3 worm cellular contexts compared by ENCODE assay signal in genomic region chrIV:10933062-10933552, ce11.
TF ChIP-seq lines count a peak whose summit lies in the region.

Gene dnc-1 (minus strand): TSS chrIV:10933203.
Gene lsm-7 (plus strand): TSS chrIV:10933502.

TF ChIP-seq in whole organism, L2 larva, 48 proteins besides CTCF, POLR2A, EP300 and RAD21 (continued from another document):
- TF ChIP-seq ceh-82 (tag; optimal IDR thresholded peaks at IDR 0.05; lab: Kevin White, UChicago) (no peak), nhr-21 (tag; optimal IDR thresholded peaks at IDR 0.05; lab: Kevin White, UChicago) (no peak), nhr-77 (tag; optimal IDR thresholded peaks at IDR 0.05; lab: Kevin White, UChicago) (no peak), elt-3 (tag; optimal IDR thresholded peaks at IDR 0.05; lab: Kevin White, UChicago) (no peak), nhr-25 (tag; optimal IDR thresholded peaks at IDR 0.05; lab: Kevin White, UChicago) (peak; percentile 75), dmd-4 (tag; optimal IDR thresholded peaks at IDR 0.05; lab: Kevin White, UChicago) (no peak), alr-1 (tag; optimal IDR thresholded peaks at IDR 0.05; lab: Kevin White, UChicago) (no peak), F13H6.1 (tag; optimal IDR thresholded peaks at IDR 0.05; lab: Kevin White, UChicago) (peak; percentile 59), sem-4 (tag; optimal IDR thresholded peaks at IDR 0.05; lab: Kevin White, UChicago) (peak; percentile 58), unc-55 (GFP tag; optimal IDR thresholded peaks at IDR 0.05; lab: Kevin White, UChicago) (peak; percentile 95), ztf-11 (tag; optimal IDR thresholded peaks at IDR 0.05; lab: Kevin White, UChicago) (no peak), ceh-16 (tag; optimal IDR thresholded peaks at IDR 0.05; lab: Kevin White, UChicago) (no peak), snpc-4 (tag; optimal IDR thresholded peaks at IDR 0.05; lab: Kevin White, UChicago) (peak; percentile 28), mbf-1 (tag; optimal IDR thresholded peaks at IDR 0.05; lab: Kevin White, UChicago) (no peak), Y55F3AM.14 (GFP tag; optimal IDR thresholded peaks at IDR 0.05; lab: Kevin White, UChicago) (no peak), skn-1 (tag; optimal IDR thresholded peaks at IDR 0.05; lab: Kevin White, UChicago) (no peak), mab-5 (tag; optimal IDR thresholded peaks at IDR 0.05; lab: Kevin White, UChicago) (peak; percentile 55), aly-2 (tag; optimal IDR thresholded peaks at IDR 0.05; lab: Kevin White, UChicago) (no peak), nhr-237 (tag; optimal IDR thresholded peaks at IDR 0.05; lab: Kevin White, UChicago) (no peak), C34F6.9 (tag; optimal IDR thresholded peaks at IDR 0.05; lab: Kevin White, UChicago) (peak; percentile 95), ztf-1 (GFP tag; conservative IDR thresholded peaks at IDR 0.05; lab: Robert Waterston, UW) (no peak), crh-2 (tag; optimal IDR thresholded peaks at IDR 0.05; lab: Kevin White, UChicago) (peak; percentile 77), nhr-23 (tag; optimal IDR thresholded peaks at IDR 0.05; lab: Kevin White, UChicago) (no peak), lsy-2 (tag; optimal IDR thresholded peaks at IDR 0.05; lab: Kevin White, UChicago) (peak; percentile 47 to 87), lin-13 (GFP tag; optimal IDR thresholded peaks at IDR 0.05; lab: Kevin White, UChicago) (peak; percentile 54)

TF ChIP-seq in whole organism, L4 larva, 104 proteins besides CTCF, POLR2A, EP300 and RAD21 (continued from another document):
- TF ChIP-seq lsy-2 (tag; optimal IDR thresholded peaks at IDR 0.05; lab: Kevin White, UChicago) (peak in 1 of 2 experiments; percentile 91), mdt-29 (GFP tag; IDR thresholded peaks at IDR 0.05; lab: Robert Waterston, UW) (peak; percentile 25; the same call in 1 of the 2 replicates), F49E8.2 (tag; optimal IDR thresholded peaks at IDR 0.05; lab: Kevin White, UChicago; ENCODE audit: borderline replicate concordance) (no peak), ctbp-1 (GFP tag; IDR thresholded peaks at IDR 0.05; lab: Robert Waterston, UW) (peak; percentile 65; the same call in 1 of the 2 replicates), mes-2 (tag; optimal IDR thresholded peaks at IDR 0.05; lab: Kevin White, UChicago; ENCODE audit: poor library complexity, severe bottlenecking) (peak; percentile 80), ceh-44 (GFP tag; IDR thresholded peaks at IDR 0.05; lab: Robert Waterston, UW) (peak; percentile 79), nhr-6 (tag; optimal IDR thresholded peaks at IDR 0.05; lab: Kevin White, UChicago) (peak; percentile 65), nhr-25 (tag; optimal IDR thresholded peaks at IDR 0.05; lab: Kevin White, UChicago; ENCODE audit: borderline replicate concordance, insufficient read depth) (peak; percentile 2), unc-39 (tag; optimal IDR thresholded peaks at IDR 0.05; lab: Kevin White, UChicago) (no peak), sdz-12 (GFP tag; optimal IDR thresholded peaks at IDR 0.05; lab: Kevin White, UChicago) (no peak), ceh-20 (GFP tag; IDR thresholded peaks at IDR 0.05; lab: Robert Waterston, UW) (peak; percentile 65), nhr-11 (tag; optimal IDR thresholded peaks at IDR 0.05; lab: Kevin White, UChicago) (peak; percentile 41), zfp-3 (GFP tag; conservative IDR thresholded peaks at IDR 0.05; lab: Robert Waterston, UW) (peak; percentile 81), attf-4 (tag; optimal IDR thresholded peaks at IDR 0.05; lab: Kevin White, UChicago) (no peak), mxl-3 (GFP tag; optimal IDR thresholded peaks at IDR 0.05; lab: Kevin White, UChicago) (peak; percentile 8), daf-16 (GFP tag; optimal IDR thresholded peaks at IDR 0.05; lab: Kevin White, UChicago) (no peak), daf-16 (tag; optimal IDR thresholded peaks at IDR 0.05; lab: Kevin White, UChicago) (peak; percentile 82), lin-13 (GFP tag; optimal IDR thresholded peaks at IDR 0.05; lab: Kevin White, UChicago) (peak; percentile 57), dve-1 (tag; optimal IDR thresholded peaks at IDR 0.05; lab: Kevin White, UChicago; ENCODE audit: insufficient read depth) (peak; percentile 79), egl-43 (GFP tag; IDR thresholded peaks at IDR 0.05; lab: Robert Waterston, UW) (0 out of 2 replicates have a peak, but pooled peaks have one; percentile 35), mep-1 (tag; optimal IDR thresholded peaks at IDR 0.05; lab: Kevin White, UChicago) (peak; percentile 88), dmd-6 (GFP tag; IDR thresholded peaks at IDR 0.05; lab: Robert Waterston, UW) (peak; percentile 71), lin-38 (GFP tag; IDR thresholded peaks at IDR 0.05; lab: Robert Waterston, UW) (peak; percentile 74), unc-130 (GFP tag; optimal IDR thresholded peaks at IDR 0.05; lab: Kevin White, UChicago) (peak; percentile 6), nhr-77 (tag; optimal IDR thresholded peaks at IDR 0.05; lab: Kevin White, UChicago) (peak; percentile 70), R02D3.7 (tag; optimal IDR thresholded peaks at IDR 0.05; lab: Kevin White, UChicago) (no peak), hif-1 (tag; optimal IDR thresholded peaks at IDR 0.05; lab: Kevin White, UChicago) (peak in 1 of 2 experiments; percentile 66), ama-1 (optimal IDR thresholded peaks at IDR 0.05; lab: Kevin White, UChicago) (peak; percentile 8), hmg-1.1 (GFP tag; IDR thresholded peaks at IDR 0.05; lab: Robert Waterston, UW) (peak; percentile 72), F37D6.2 (tag; optimal IDR thresholded peaks at IDR 0.05; lab: Kevin White, UChicago) (peak; percentile 5)

TF ChIP-seq in whole organism, late embryonic, 69 proteins besides CTCF, POLR2A, EP300 and RAD21 (continued from another document):
- no peak for TF ChIP-seq eyg-1 (tag; optimal IDR thresholded peaks at IDR 0.05; lab: Kevin White, UChicago)
- TF ChIP-seq ama-1 (optimal IDR thresholded peaks at IDR 0.05; lab: Kevin White, UChicago): no peak
- no peak for TF ChIP-seq unc-86 (tag; optimal IDR thresholded peaks at IDR 0.05; lab: Kevin White, UChicago)
- TF ChIP-seq ttx-3 (tag; optimal IDR thresholded peaks at IDR 0.05; lab: Kevin White, UChicago): no peak
- no peak for TF ChIP-seq dve-1 (tag; optimal IDR thresholded peaks at IDR 0.05; lab: Kevin White, UChicago)
- TF ChIP-seq odd-2 (tag; optimal IDR thresholded peaks at IDR 0.05; lab: Kevin White, UChicago): no peak
- no peak for TF ChIP-seq ceh-9 (tag; optimal IDR thresholded peaks at IDR 0.05; lab: Kevin White, UChicago)
- peak; percentile 36 for TF ChIP-seq ceh-48 (tag; optimal IDR thresholded peaks at IDR 0.05; lab: Kevin White, UChicago)
- no peak for TF ChIP-seq ceh-30 (tag; optimal IDR thresholded peaks at IDR 0.05; lab: Kevin White, UChicago)
- TF ChIP-seq F13H6.1 (tag; optimal IDR thresholded peaks at IDR 0.05; lab: Kevin White, UChicago): no peak
- no peak for TF ChIP-seq Y22D7AL.16 (tag; optimal IDR thresholded peaks at IDR 0.05; lab: Kevin White, UChicago)
- no peak for TF ChIP-seq tbx-7 (tag; optimal IDR thresholded peaks at IDR 0.05; lab: Kevin White, UChicago)
- peak; percentile 37 for TF ChIP-seq elt-2 (tag; optimal IDR thresholded peaks at IDR 0.05; lab: Kevin White, UChicago)
